Fruit fly (Drosophila melanogaster): Measurements from ENCODE around the gene Ing3.

The Ing3 gene

DNA sequence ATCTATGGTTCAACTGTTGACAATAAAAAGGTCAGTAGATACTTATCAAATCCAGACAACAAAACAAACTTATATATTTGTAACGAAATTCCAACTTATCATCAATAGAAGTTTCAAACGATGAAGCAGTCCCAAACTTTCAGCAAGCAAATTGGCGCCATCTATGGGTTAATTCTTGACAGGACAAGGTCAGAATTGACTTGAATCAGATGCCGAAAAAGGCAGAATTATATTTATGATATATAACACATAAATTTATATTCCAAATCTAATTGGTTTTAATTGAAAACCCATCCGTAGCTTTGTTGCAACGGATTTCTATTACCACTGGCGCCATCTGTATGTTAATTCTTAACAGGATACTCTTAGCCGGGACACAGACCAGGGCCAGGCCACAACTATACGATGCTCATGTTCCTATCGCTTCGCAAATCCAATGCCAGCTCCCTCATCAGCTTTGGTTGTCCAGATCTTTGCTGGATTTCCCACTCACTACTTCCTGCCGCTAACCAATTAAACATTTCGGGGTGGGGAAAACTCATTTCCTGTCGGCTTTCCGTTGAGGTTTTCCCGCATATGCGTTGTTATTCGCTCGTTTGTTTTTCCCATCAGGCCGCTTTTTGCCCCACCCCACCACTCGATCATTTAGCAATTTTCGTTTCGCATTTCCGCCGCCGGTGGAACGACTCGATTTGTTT lies 31.1 kb downstream of the Ing3 start:
- no peak for TF ChIP-seq insv (optimal IDR thresholded peaks at IDR 0.05)
- TF ChIP-seq psq (optimal IDR thresholded peaks at IDR 0.05), result no peak
- no peak for TF ChIP-seq h (optimal IDR thresholded peaks at IDR 0.05)
- TF ChIP-seq Myc (optimal IDR thresholded peaks at IDR 0.05), result no peak
- no peak for TF ChIP-seq ttk (optimal IDR thresholded peaks at IDR 0.05)
- TF ChIP-seq Sin3A (optimal IDR thresholded peaks at IDR 0.05), result no peak

DNA sequence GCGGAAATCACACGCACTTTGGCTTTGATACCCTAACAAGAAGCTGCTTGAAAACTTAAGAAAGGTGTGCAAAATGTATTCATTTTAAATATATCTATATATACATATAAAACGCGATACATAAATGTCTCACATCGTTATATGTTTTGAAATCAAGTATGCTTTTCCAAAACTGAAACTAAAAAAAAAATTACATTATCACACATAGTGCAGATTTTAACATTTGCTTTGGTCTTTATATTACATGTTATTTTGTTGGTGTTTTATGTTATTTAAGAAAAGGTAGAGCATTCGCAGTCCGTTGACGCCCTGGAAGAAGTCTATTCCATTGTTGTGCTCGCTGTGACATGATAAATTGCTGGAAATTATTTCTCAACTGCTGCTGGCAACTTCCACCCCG lies 34.8 kb downstream of the Ing3 start:
- TF ChIP-seq insv (optimal IDR thresholded peaks at IDR 0.05) (no peak), psq (optimal IDR thresholded peaks at IDR 0.05) (no peak), Myc (optimal IDR thresholded peaks at IDR 0.05) (no peak), ttk (optimal IDR thresholded peaks at IDR 0.05) (no peak), h (optimal IDR thresholded peaks at IDR 0.05) (no peak), Sin3A (optimal IDR thresholded peaks at IDR 0.05) (no peak)

DNA sequence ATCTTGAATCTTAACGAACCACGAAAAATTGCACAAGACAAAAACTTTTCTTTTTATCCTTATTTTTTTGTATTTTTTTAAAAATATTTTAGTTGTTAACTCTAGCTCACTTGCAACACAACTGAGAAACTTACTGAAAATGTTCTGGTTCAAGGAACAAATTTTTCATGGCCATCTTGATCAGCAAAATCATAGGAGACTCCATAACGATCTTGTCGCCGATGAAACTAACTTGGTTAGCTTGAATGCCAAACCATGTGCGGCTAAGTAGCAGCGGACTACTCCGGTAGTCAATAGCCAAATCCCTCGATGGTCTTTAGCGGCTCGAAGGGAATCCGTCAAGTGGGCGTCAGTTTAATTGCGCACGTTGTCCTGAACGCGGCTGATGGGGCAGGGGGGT lies 35.4 kb downstream of the Ing3 start, which contains the start of gene CG15040:
TSS of gene CG15040 (minus strand) at position 101 of the 400 bp plus-strand sequence.
- TF ChIP-seq insv (optimal IDR thresholded peaks at IDR 0.05), result no peak
- TF ChIP-seq h (optimal IDR thresholded peaks at IDR 0.05), result no peak
- TF ChIP-seq Myc (optimal IDR thresholded peaks at IDR 0.05), result no peak
- TF ChIP-seq psq (optimal IDR thresholded peaks at IDR 0.05), result no peak
- TF ChIP-seq Sin3A (optimal IDR thresholded peaks at IDR 0.05), result no peak
- no peak for TF ChIP-seq ttk (optimal IDR thresholded peaks at IDR 0.05)

DNA sequence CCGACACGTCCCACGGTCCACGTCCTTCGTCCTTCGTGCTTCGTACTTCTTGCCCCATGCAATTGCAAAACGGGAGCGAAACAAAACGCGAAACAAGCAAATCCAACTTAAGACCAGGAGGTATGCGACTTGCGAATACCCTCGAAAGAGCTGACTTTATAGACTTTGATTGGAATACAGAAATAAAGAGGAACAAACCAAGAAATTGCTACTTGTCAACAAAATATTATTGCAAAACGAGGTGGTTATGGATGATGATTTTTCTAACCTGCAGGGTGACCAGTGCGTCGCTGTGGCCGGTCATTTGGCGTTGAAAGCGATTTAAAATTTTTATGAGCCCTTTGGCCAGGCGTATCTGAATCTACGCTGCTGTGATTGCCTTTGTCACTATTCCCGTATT lies 39.5 kb downstream of the Ing3 start:
- TF ChIP-seq ttk (optimal IDR thresholded peaks at IDR 0.05) (no peak), h (optimal IDR thresholded peaks at IDR 0.05) (no peak), Myc (optimal IDR thresholded peaks at IDR 0.05) (no peak)
